Fruit fly (Drosophila melanogaster) whole organism, embryonic: ENCODE data around the gene CG4230.

Experiments
- CG12104 ChIP-seq: fragments of 200-800 bp; sonication (Bioruptor generic); optimal IDR thresholded peaks from 3 replicates; lab custom pipeline; 2016; ENCODE audit warnings: missing biosample characterization, missing genetic modification characterization
- Oaz ChIP-seq: fragments of 200-800 bp; sonication (Bioruptor generic); IDR thresholded peaks from 2 replicates; pipeline ENCODE4 v1.3.6; 2022; ENCODE audit warnings: missing biosample characterization, missing genetic modification characterization
- disco-r ChIP-seq: fragments of 200-800 bp; sonication (Bioruptor generic); optimal IDR thresholded peaks from 2 replicates; lab custom pipeline; 2016; ENCODE audit warnings: missing biosample characterization, missing genetic modification characterization
- ind ChIP-seq: fragments of 200-800 bp; sonication (Bioruptor generic); optimal IDR thresholded peaks from 3 replicates; lab custom pipeline; 2016; ENCODE audit warnings: missing biosample characterization, missing genetic modification characterization
- lilli ChIP-seq: fragments of 200-800 bp; sonication (Bioruptor generic); optimal IDR thresholded peaks from 3 replicates; lab custom pipeline; 2016; ENCODE audit warnings: missing biosample characterization, missing genetic modification characterization
- shn ChIP-seq: fragments of 200-800 bp; sonication (Bioruptor generic); optimal IDR thresholded peaks from 3 replicates; lab custom pipeline; 2016; ENCODE audit warnings: missing biosample characterization, missing genetic modification characterization
- tup ChIP-seq: fragments of 200-800 bp; sonication (Bioruptor generic); optimal IDR thresholded peaks from 2 replicates; lab custom pipeline; 2016; ENCODE audit warnings: missing biosample characterization, mild to moderate bottlenecking, missing genetic modification characterization, moderate library complexity

dm6 chr2L:5063936-5064335, 32.1 kb upstream of the CG4230 start:
- TF ChIP-seq ind (no peak), shn (GFP tag; lab: Kevin White, UChicago) (no peak), disco-r (no peak), lilli (GFP tag; lab: Kevin White, UChicago) (no peak), tup (GFP tag; lab: Kevin White, UChicago) (no peak), Oaz (GFP tag; lab: Robert Waterston, UW) (no peak), CG12104 (no peak)
